Fruit fly (Drosophila melanogaster) whole organism, larva: ENCODE data around the gene CG3744.
A peak's percentile ranks its signal among the peaks of the same experiment; 100 is the strongest.

Experiments used
- noc ChIP-seq: fragments of 200-800 bp; sonication (Bioruptor generic); optimal IDR thresholded peaks from 3 replicates; lab custom pipeline; 2019; ENCODE audit warnings: missing biosample characterization, mild to moderate bottlenecking, missing genetic modification characterization, moderate library complexity

Gene CG3744

DNA sequence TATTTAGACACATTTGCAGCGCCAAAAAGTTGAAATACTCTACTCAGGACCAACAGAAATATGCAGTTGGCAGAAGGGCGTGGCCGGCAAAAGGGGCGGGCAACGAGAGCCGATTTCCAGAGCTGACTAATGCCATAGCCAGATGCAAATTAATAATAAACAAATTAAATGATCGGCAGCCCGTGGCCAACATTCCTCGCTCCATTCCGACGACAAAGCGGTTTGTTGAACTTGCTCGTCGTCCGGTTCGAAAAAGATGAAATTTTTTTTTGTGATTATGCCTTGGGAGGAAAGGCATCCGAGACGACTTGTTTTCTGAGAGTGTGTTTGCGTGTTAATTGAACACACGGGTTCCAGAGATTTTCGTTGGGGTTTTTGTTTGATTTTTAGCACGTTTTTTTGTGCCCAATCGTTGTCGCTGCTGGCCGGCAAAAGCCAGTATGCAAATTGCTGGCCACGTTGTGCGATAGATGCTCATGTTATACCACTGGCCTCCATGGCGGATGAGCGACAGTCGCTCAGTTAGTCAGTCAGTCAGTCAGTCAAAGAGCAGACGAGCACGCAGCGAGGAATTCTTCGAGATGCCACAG lies 12.9 kb upstream of the CG3744 start:
- no peak for TF ChIP-seq noc (tag; lab: Kevin White, UChicago)

DNA sequence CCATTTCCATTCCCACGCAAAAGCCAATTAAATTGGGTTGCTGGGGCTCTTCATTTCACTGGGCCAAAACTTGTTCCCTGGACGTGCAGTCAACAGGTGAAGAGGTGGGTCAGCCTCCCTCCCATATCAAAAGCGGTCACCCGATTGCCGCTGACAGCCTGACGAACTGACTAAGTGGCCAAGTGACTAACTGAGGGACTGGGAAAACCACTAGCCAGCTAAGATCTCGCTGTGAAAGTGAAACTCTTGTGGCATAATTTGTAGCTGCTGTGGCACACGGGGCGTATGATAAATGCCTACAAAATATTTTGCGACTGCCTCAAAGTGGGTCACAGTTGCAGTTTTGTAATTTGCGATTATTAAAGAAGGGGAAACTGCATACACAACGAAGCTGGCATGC lies 12.0 kb upstream of the CG3744 start:
- no peak for TF ChIP-seq noc (tag; lab: Kevin White, UChicago)

- no peak for TF ChIP-seq noc (tag; lab: Kevin White, UChicago)
Observed at dm6 chr3R:24886470-24886869, 10.0 kb upstream of the CG3744 start.

dm6 chr3R:24878655-24879054 lies 2.2 kb upstream of the CG3744 start:
- TF ChIP-seq noc (tag; lab: Kevin White, UChicago): no peak

dm6 chr3R:24876843-24877457 lies 496 bp upstream of the CG3744 start, which contains the start of the genes CG11089 and CG31381:
Gene CG11089 (plus strand): TSS chr3R:24877045.
Gene CG31381 (plus strand): TSS chr3R:24877045.
- no peak for TF ChIP-seq noc (tag; lab: Kevin White, UChicago)

DNA sequence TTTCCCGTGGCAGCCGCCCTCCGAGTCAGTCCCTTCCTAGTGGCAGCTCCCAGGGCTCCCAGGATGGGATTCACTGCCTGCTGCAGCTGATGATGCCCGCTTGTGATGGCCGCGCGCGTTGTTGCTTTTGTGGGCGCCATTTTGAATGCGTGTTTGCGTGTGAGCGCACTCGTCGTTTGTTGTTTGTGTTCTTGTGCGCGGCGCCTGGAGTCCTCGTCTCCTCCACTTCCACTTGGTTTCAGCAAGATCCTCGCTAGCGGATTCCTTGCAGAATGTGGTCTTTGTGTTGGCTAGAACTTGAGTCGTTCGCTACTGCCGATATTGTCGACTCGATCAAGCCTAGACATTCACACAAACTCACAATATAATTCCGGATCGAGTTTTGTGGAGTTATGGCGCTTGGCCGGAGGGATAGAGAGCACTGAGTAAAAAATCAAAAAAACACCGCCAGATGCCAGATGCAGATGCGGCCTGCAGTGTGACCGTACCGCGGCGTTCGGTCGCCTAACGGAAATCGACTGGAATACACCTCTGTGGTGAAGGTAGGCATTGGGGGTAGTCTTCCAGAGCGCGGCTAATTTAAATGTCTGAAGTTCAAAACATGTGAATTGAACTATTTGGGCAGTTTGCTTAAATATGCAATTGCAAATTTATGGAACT lies 5.9 kb downstream of the CG3744 start, which contains the start of gene CycB3:
Gene CycB3 (minus strand): TSS at position 428 of the 660 bp plus-strand sequence.
- TF ChIP-seq noc (tag; lab: Kevin White, UChicago): no peak

dm6 chr3R:24867956-24868355 lies 8.5 kb downstream of the CG3744 start:
- no peak for TF ChIP-seq noc (tag; lab: Kevin White, UChicago)

dm6 chr3R:24866976-24867375 lies 9.5 kb downstream of the CG3744 start:
- no peak for TF ChIP-seq noc (tag; lab: Kevin White, UChicago)

dm6 chr3R:24864719-24865400 lies 11.6 kb downstream of the CG3744 start, which contains the start of the genes Srg1 and Elal:
Gene Srg1 (minus strand): TSS chr3R:24864732.
Gene Elal (plus strand): TSS chr3R:24865350.
- TF ChIP-seq noc (tag; lab: Kevin White, UChicago): peak; percentile 83

- TF ChIP-seq noc (tag; lab: Kevin White, UChicago): no peak
Observed at dm6 chr3R:24863894-24864293, 12.6 kb downstream of the CG3744 start.

dm6 chr3R:24862574-24863089 lies 13.8 kb downstream of the CG3744 start, which contains the start of gene CG7016:
Gene CG7016 (plus strand): TSS chr3R:24862931.
- TF ChIP-seq noc (tag; lab: Kevin White, UChicago): no peak

dm6 chr3R:24862065-24862464 lies 14.4 kb downstream of the CG3744 start, which contains the start of gene CG13640:
Gene CG13640 (minus strand): TSS chr3R:24862165.
- no peak for TF ChIP-seq noc (tag; lab: Kevin White, UChicago)

- no peak for TF ChIP-seq noc (tag; lab: Kevin White, UChicago)
Observed at dm6 chr3R:24860316-24860826, 16.1 kb downstream of the CG3744 start, which contains the start of gene CG13639. Gene CG13639 (minus strand): TSS chr3R:24860366.

DNA sequence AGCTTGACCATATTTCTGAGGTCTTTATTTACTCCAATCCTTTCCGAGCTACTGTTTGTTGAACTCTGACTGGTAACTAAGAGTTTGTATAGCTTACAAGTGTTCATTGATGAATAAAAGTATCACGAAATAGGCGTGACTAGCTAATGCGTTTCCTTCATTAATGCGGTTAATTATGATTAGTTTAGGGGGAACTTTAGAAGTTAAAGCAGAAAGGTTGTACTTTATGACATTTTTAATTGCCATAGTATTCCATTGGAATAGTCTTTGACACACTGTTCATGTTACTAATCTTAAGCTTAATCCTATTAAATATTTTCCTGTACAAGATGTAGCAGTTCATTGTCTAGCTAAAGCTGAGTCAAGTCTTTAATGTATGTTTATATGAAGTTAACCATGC lies 16.8 kb downstream of the CG3744 start, which contains the start of gene ppk22:
Gene ppk22 (minus strand): TSS at position 101 of the 400 bp plus-strand sequence.
- TF ChIP-seq noc (tag; lab: Kevin White, UChicago): no peak

- no peak for TF ChIP-seq noc (tag; lab: Kevin White, UChicago)
Observed at dm6 chr3R:24857459-24857858, 19.0 kb downstream of the CG3744 start, which contains the start of gene CAH4. Gene CAH4 (minus strand): TSS chr3R:24857559.
